Worm (Caenorhabditis elegans) whole organism, L3 larva: ENCODE results near the gene sgt-1.
A peak's percentile ranks its signal among the peaks of the same experiment; 100 is the strongest.

Experiments used
- aly-2 ChIP-seq: fragments of 150-350 bp; optimal IDR thresholded peaks from 2 replicates; lab custom pipeline; 2014; ENCODE audit warnings: missing biosample characterization, missing genetic modification characterization
- ama-1 ChIP-seq: fragments of 150-350 bp; optimal IDR thresholded peaks from 2 replicates; lab custom pipeline; 2018
- ceh-82 ChIP-seq: fragments of 150-350 bp; optimal IDR thresholded peaks from 2 replicates; lab custom pipeline; 2014; ENCODE audit warnings: missing biosample characterization, missing genetic modification characterization
- elt-3 ChIP-seq, 3 experiments: fragments of 150-350 bp in 1 of 3; sonication (generic microtip) in 2 of 3; optimal IDR thresholded peaks; 2 replicates in 2 of 3; 4 replicates in 1 of 3; lab custom pipeline; 2014 to 2017; ENCODE audit warnings: missing biosample characterization in 3 of 3, missing genetic modification characterization in 3 of 3
- lin-15B ChIP-seq: fragments of 150-350 bp; optimal IDR thresholded peaks from 2 replicates; lab custom pipeline; 2014; ENCODE audit warnings: missing biosample characterization, missing genetic modification characterization
- mdl-1 ChIP-seq: fragments of 150-350 bp; optimal IDR thresholded peaks from 2 replicates; lab custom pipeline; 2014; ENCODE audit warnings: missing biosample characterization, missing genetic modification characterization
- mml-1 ChIP-seq: fragments of 150-350 bp; sonication (generic microtip); optimal IDR thresholded peaks from 3 replicates; lab custom pipeline; 2014; ENCODE audit warnings: missing biosample characterization, missing genetic modification characterization
- nhr-28 ChIP-seq: fragments of 150-350 bp; optimal IDR thresholded peaks from 2 replicates; lab custom pipeline; 2014; ENCODE audit warnings: missing biosample characterization, missing genetic modification characterization
- tbx-2 ChIP-seq: sonication (generic microtip); optimal IDR thresholded peaks from 2 replicates; lab custom pipeline; 2016; ENCODE audit warnings: mild to moderate bottlenecking, missing genetic modification characterization, missing compliant biosample characterization
- unc-62 ChIP-seq: fragments of 150-350 bp; sonication (generic microtip); optimal IDR thresholded peaks from 4 replicates; lab custom pipeline; 2014; ENCODE audit warnings: missing biosample characterization, missing genetic modification reagents, missing genetic modification characterization

DNA sequence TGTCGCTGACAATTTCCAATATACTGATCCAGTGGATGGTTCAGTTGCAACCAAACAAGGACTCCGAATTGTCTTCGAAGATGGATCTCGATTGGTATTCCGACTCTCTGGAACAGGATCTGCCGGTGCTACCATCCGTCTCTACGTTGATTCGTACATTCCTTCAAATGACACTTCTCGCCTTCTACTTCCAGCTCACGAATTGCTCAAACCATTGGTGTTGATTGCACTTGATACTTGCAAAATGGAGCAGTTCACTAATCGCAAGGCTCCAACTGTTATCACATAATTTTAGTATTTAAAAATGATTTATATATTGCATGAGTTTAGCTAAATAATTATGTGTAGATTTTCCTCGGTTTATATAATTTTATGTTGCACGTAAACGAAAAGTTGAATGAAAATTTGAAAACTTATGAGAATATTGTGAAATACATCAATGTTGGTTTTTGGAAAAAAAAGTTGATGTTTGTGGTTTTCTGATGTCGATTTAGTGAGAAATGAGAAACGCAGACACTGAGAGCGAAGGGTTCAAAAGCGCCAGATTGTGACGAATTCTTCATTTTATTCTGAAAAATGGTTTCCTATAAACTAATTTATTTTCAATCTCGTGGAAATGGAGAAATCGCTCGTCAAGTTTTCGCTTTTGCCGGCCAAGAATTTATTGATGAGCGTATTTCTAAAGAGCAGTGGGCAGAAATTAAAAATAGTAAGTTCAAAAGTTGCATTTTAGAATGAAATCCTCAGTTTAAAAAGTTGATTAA is 12.4 kb downstream of the sgt-1 start, which contains the start of gene gst-9:
- TF ChIP-seq lin-15B (tag; lab: Kevin White, UChicago) (no peak), mml-1 (tag; lab: Kevin White, UChicago) (no peak), tbx-2 (peak; percentile 25), nhr-28 (tag; lab: Kevin White, UChicago) (no peak), unc-62 (no peak), elt-3 (tag; optimal IDR thresholded peaks at IDR 0.05; lab: Kevin White, UChicago) (no peak), mdl-1 (no peak), ama-1 (lab: Kevin White, UChicago) (peak; percentile 89), aly-2 (tag; lab: Kevin White, UChicago) (no peak), ceh-82 (tag; lab: Kevin White, UChicago) (no peak)
